Fruit fly (Drosophila melanogaster) whole organism, embryonic: ENCODE measurements around the gene CG34244.

Experiments used
- Abd-B ChIP-seq: fragments of 200-800 bp; sonication (Bioruptor generic); optimal IDR thresholded peaks from 2 replicates; lab custom pipeline; 2018; ENCODE audit warnings: missing biosample characterization, mild to moderate bottlenecking, missing genetic modification characterization, moderate library complexity
- B-H1 ChIP-seq: fragments of 200-800 bp; sonication (Bioruptor generic); IDR thresholded peaks from 3 replicates; pipeline ENCODE4 v1.3.6; 2022; ENCODE audit warnings: missing biosample characterization, missing genetic modification characterization
- Blimp-1 ChIP-seq: fragments of 200-800 bp; sonication (Bioruptor generic); optimal IDR thresholded peaks from 3 replicates; lab custom pipeline; 2018; ENCODE audit warnings: missing biosample characterization, missing genetic modification characterization, mild to moderate bottlenecking, moderate library complexity, missing genetic modification reagents
- CG11504 ChIP-seq: fragments of 200-800 bp; sonication (Bioruptor generic); optimal IDR thresholded peaks from 3 replicates; lab custom pipeline; 2019; ENCODE audit warnings: missing biosample characterization, mild to moderate bottlenecking, missing genetic modification characterization, moderate library complexity
- CG12236 ChIP-seq: fragments of 200-800 bp; sonication (Bioruptor generic); optimal IDR thresholded peaks from 2 replicates; lab custom pipeline; 2016; ENCODE audit warnings: missing biosample characterization, missing genetic modification characterization
- CG12391 ChIP-seq: fragments of 200-800 bp; sonication (Bioruptor generic); optimal IDR thresholded peaks from 3 replicates; lab custom pipeline; 2018; ENCODE audit warnings: missing biosample characterization, mild to moderate bottlenecking, missing genetic modification characterization, moderate library complexity
- CG13424 ChIP-seq: fragments of 200-800 bp; sonication (Bioruptor generic); optimal IDR thresholded peaks from 2 replicates; lab custom pipeline; 2019; ENCODE audit warnings: missing biosample characterization, mild to moderate bottlenecking, missing genetic modification characterization, moderate library complexity
- CG17802 ChIP-seq: fragments of 200-800 bp; sonication (Bioruptor generic); optimal IDR thresholded peaks from 2 replicates; lab custom pipeline; 2018; ENCODE audit warnings: missing biosample characterization, mild to moderate bottlenecking, missing genetic modification characterization, moderate library complexity
- CG18262 ChIP-seq: fragments of 200-800 bp; optimal IDR thresholded peaks from 3 replicates; lab custom pipeline; 2019; ENCODE audit warnings: missing biosample characterization, mild to moderate bottlenecking, missing genetic modification characterization, moderate library complexity
- CG31441 ChIP-seq: fragments of 200-800 bp; sonication (Bioruptor generic); IDR thresholded peaks from 2 replicates; pipeline ENCODE4 v1.3.6; 2022; ENCODE audit warnings: missing biosample characterization, missing genetic modification characterization
- CG43689 ChIP-seq: fragments of 200-800 bp; sonication (Bioruptor generic); IDR thresholded peaks from 2 replicates; pipeline ENCODE4 v1.3.6; 2022; ENCODE audit warnings: missing biosample characterization, missing genetic modification characterization
- CG5953 ChIP-seq: fragments of 200-800 bp; sonication (Bioruptor generic); IDR thresholded peaks from 2 replicates; pipeline ENCODE4 v1.3.6; 2022; ENCODE audit warnings: missing biosample characterization, missing genetic modification characterization
- CG6791 ChIP-seq: fragments of 200-800 bp; sonication (Bioruptor generic); IDR thresholded peaks from 3 replicates; pipeline ENCODE4 v1.3.6; 2022; ENCODE audit warnings: missing biosample characterization, missing genetic modification characterization; ENCODE audit not compliant: partially characterized antibody
- CG7786 ChIP-seq: fragments of 200-800 bp; sonication (Bioruptor generic); optimal IDR thresholded peaks from 2 replicates; lab custom pipeline; 2016; ENCODE audit warnings: missing biosample characterization, missing genetic modification characterization
- CG7839 ChIP-seq: fragments of 200-800 bp; sonication (Bioruptor generic); optimal IDR thresholded peaks from 3 replicates; lab custom pipeline; 2018; ENCODE audit warnings: missing biosample characterization, mild to moderate bottlenecking, missing genetic modification characterization, moderate library complexity
- CHES-1-like ChIP-seq: fragments of 200-800 bp; sonication (Bioruptor generic); optimal IDR thresholded peaks from 2 replicates; lab custom pipeline; 2016; ENCODE audit warnings: missing biosample characterization, missing genetic modification characterization
- CTCF ChIP-seq: fragments of 200-800 bp; sonication (Bioruptor generic); optimal IDR thresholded peaks from 2 replicates; lab custom pipeline; 2017; ENCODE audit warnings: missing biosample characterization, mild to moderate bottlenecking, missing genetic modification characterization, moderate library complexity
- CkIIα-i1 ChIP-seq: fragments of 200-800 bp; sonication (Bioruptor generic); IDR thresholded peaks from 2 replicates; pipeline ENCODE4 v1.3.6; 2022; ENCODE audit warnings: missing biosample characterization, missing genetic modification characterization
- D19A ChIP-seq: fragments of 200-800 bp; optimal IDR thresholded peaks from 3 replicates; lab custom pipeline; 2019; ENCODE audit warnings: missing biosample characterization, mild to moderate bottlenecking, missing genetic modification characterization, moderate library complexity
- Dbx ChIP-seq: fragments of 200-800 bp; sonication (Bioruptor generic); IDR thresholded peaks from 3 replicates; pipeline ENCODE4 v1.3.6; 2022; ENCODE audit warnings: missing biosample characterization, missing genetic modification characterization
- Drgx ChIP-seq: fragments of 200-800 bp; sonication (Bioruptor generic); IDR thresholded peaks from 2 replicates; pipeline ENCODE4 v1.3.6; 2022; ENCODE audit warnings: missing biosample characterization, missing genetic modification characterization
- Ets65A ChIP-seq: fragments of 200-800 bp; sonication (Bioruptor generic); peaks from one replicate; lab custom pipeline; 2016; ENCODE audit warnings: missing biosample characterization, missing genetic modification characterization
- Ets97D ChIP-seq: fragments of 200-800 bp; sonication (Bioruptor generic); optimal IDR thresholded peaks from 3 replicates; lab custom pipeline; 2016; ENCODE audit warnings: missing biosample characterization, missing genetic modification characterization
- Fer3 ChIP-seq: fragments of 200-800 bp; sonication (Bioruptor generic); optimal IDR thresholded peaks from 2 replicates; lab custom pipeline; 2018; ENCODE audit warnings: missing biosample characterization, mild to moderate bottlenecking, missing genetic modification characterization, moderate library complexity
- H15 ChIP-seq: fragments of 200-800 bp; sonication (Bioruptor generic); IDR thresholded peaks from 3 replicates; pipeline ENCODE4 v1.3.6; 2022; ENCODE audit warnings: missing biosample characterization, missing genetic modification characterization
- HHEX ChIP-seq: fragments of 200-800 bp; sonication (Bioruptor generic); optimal IDR thresholded peaks from 3 replicates; lab custom pipeline; 2017; ENCODE audit warnings: missing biosample characterization, mild to moderate bottlenecking, missing genetic modification characterization, missing genetic modification reagents
- MBD-R2 ChIP-seq: fragments of 200-800 bp; sonication (Bioruptor generic); IDR thresholded peaks from 2 replicates; pipeline ENCODE4 v1.3.6; 2022; ENCODE audit warnings: missing biosample characterization, missing genetic modification characterization
- Mad ChIP-seq: fragments of 200-800 bp; sonication (Bioruptor generic); optimal IDR thresholded peaks from 2 replicates; lab custom pipeline; 2016; ENCODE audit warnings: missing biosample characterization, missing genetic modification characterization
- Oli ChIP-seq: fragments of 200-800 bp; sonication (Bioruptor generic); optimal IDR thresholded peaks from 2 replicates; lab custom pipeline; 2018; ENCODE audit warnings: missing biosample characterization, mild to moderate bottlenecking, missing genetic modification characterization, moderate library complexity
- Sry-δ ChIP-seq: fragments of 200-800 bp; sonication (Bioruptor generic); optimal IDR thresholded peaks from 2 replicates; lab custom pipeline; 2016; ENCODE audit warnings: missing biosample characterization, missing genetic modification characterization
- Xrp1 ChIP-seq: fragments of 200-800 bp; sonication (Bioruptor generic); IDR thresholded peaks from 2 replicates; pipeline ENCODE4 v1.3.6; 2022; ENCODE audit warnings: missing biosample characterization, missing genetic modification characterization
- ab ChIP-seq: fragments of 200-800 bp; sonication (Bioruptor generic); optimal IDR thresholded peaks from 2 replicates; lab custom pipeline; 2016; ENCODE audit warnings: missing biosample characterization, missing genetic modification characterization
- ci ChIP-seq: fragments of 200-800 bp; sonication (Bioruptor generic); IDR thresholded peaks from 3 replicates; pipeline ENCODE4 v1.3.6; 2022; ENCODE audit warnings: missing biosample characterization, missing genetic modification characterization
- dmrt99B ChIP-seq: fragments of 200-800 bp; sonication (Bioruptor generic); optimal IDR thresholded peaks from 2 replicates; lab custom pipeline; 2018; ENCODE audit warnings: missing biosample characterization, mild to moderate bottlenecking, missing genetic modification characterization, moderate library complexity
- fd102C ChIP-seq: fragments of 200-800 bp; sonication (Bioruptor generic); optimal IDR thresholded peaks from 2 replicates; lab custom pipeline; 2018; ENCODE audit warnings: missing biosample characterization, mild to moderate bottlenecking, missing genetic modification characterization, moderate library complexity
- fd96Cb ChIP-seq: fragments of 200-800 bp; sonication (Bioruptor generic); optimal IDR thresholded peaks from 2 replicates; lab custom pipeline; 2018; ENCODE audit warnings: missing biosample characterization, mild to moderate bottlenecking, missing genetic modification characterization, moderate library complexity
- gem ChIP-seq: fragments of 200-800 bp; sonication (Bioruptor generic); optimal IDR thresholded peaks from 2 replicates; lab custom pipeline; 2019; ENCODE audit warnings: missing biosample characterization, mild to moderate bottlenecking, missing genetic modification characterization, moderate library complexity
- gfzf ChIP-seq: fragments of 200-800 bp; sonication (Bioruptor generic); optimal IDR thresholded peaks from 2 replicates; lab custom pipeline; 2016; ENCODE audit warnings: missing biosample characterization, mild to moderate bottlenecking, missing genetic modification characterization, moderate library complexity
- ind ChIP-seq: fragments of 200-800 bp; sonication (Bioruptor generic); optimal IDR thresholded peaks from 3 replicates; lab custom pipeline; 2016; ENCODE audit warnings: missing biosample characterization, missing genetic modification characterization
- lbe ChIP-seq: fragments of 200-800 bp; sonication (Bioruptor generic); optimal IDR thresholded peaks from 2 replicates; lab custom pipeline; 2016; ENCODE audit warnings: missing biosample characterization, mild to moderate bottlenecking, missing genetic modification characterization
- nmo ChIP-seq: fragments of 200-800 bp; sonication (Bioruptor generic); optimal IDR thresholded peaks from 2 replicates; lab custom pipeline; 2018; ENCODE audit warnings: missing biosample characterization, mild to moderate bottlenecking, missing genetic modification characterization, moderate library complexity
- nom ChIP-seq: fragments of 200-800 bp; sonication (Bioruptor generic); optimal IDR thresholded peaks from 2 replicates; lab custom pipeline; 2017; ENCODE audit warnings: missing biosample characterization, missing genetic modification characterization, mild to moderate bottlenecking, moderate library complexity, missing genetic modification reagents
- oc ChIP-seq: fragments of 200-800 bp; sonication (Bioruptor generic); optimal IDR thresholded peaks from 2 replicates; lab custom pipeline; 2018; ENCODE audit warnings: missing biosample characterization, mild to moderate bottlenecking, missing genetic modification characterization, moderate library complexity
- phol ChIP-seq: fragments of 200-800 bp; sonication (Bioruptor generic); optimal IDR thresholded peaks from 3 replicates; lab custom pipeline; 2018; ENCODE audit warnings: missing biosample characterization, mild to moderate bottlenecking, missing genetic modification characterization, moderate library complexity
- prd ChIP-seq, 3 experiments: fragments of >200 bp in 2 of 3; fragments of 200-800 bp in 1 of 3; sonication (Bioruptor generic) in 1 of 3; optimal IDR thresholded peaks in 2 of 3; IDR thresholded peaks in 1 of 3; 2 replicates in 2 of 3; 3 replicates in 1 of 3; pipeline versions ENCODE4 v1.3.6 to Lab custom; 2017 to 2022; ENCODE audit warnings: missing biosample characterization in 1 of 3, missing genetic modification characterization in 1 of 3
- run ChIP-seq: fragments of 200-800 bp; sonication (Bioruptor generic); optimal IDR thresholded peaks from 3 replicates; lab custom pipeline; 2018; ENCODE audit warnings: missing biosample characterization, mild to moderate bottlenecking, missing genetic modification characterization
- salm ChIP-seq: fragments of 200-800 bp; sonication (Bioruptor generic); optimal IDR thresholded peaks from 2 replicates; lab custom pipeline; 2018; ENCODE audit warnings: missing biosample characterization, mild to moderate bottlenecking, missing genetic modification characterization
- sens ChIP-seq: fragments of 200-800 bp; sonication (Bioruptor generic); peaks from one replicate; lab custom pipeline; 2016; ENCODE audit warnings: missing biosample characterization, missing genetic modification characterization
- sima ChIP-seq: fragments of 200-800 bp; sonication (Bioruptor generic); optimal IDR thresholded peaks from 2 replicates; lab custom pipeline; 2016; ENCODE audit warnings: missing biosample characterization, missing genetic modification characterization
- sr ChIP-seq: fragments of 200-800 bp; sonication (Bioruptor generic); IDR thresholded peaks from 3 replicates; pipeline ENCODE4 v1.3.6; 2022; ENCODE audit warnings: missing biosample characterization, missing genetic modification characterization
- stwl ChIP-seq: fragments of 200-800 bp; sonication (Bioruptor generic); optimal IDR thresholded peaks from 3 replicates; lab custom pipeline; 2018; ENCODE audit warnings: missing biosample characterization, mild to moderate bottlenecking, missing genetic modification characterization, moderate library complexity

CG34244 gene

DNA sequence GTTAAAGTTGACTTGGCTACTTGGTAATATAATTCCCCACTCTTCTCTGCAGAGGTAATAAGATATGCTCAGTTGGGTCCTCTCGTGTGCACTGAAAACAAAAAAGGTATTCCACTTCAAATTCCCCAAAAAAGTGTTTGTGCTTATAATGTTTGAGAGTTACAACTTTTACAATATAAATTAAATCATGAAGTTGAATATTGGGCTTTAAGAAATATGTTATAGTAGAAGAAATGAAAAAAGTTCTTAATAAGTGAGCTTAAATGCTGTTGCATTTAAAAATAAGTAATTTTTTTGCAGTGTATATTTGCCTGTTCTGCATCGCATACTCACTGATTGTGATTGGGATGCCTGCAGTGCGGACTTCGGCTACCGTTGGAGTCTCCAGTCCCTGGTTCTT lies 17.7 kb upstream of the CG34244 start:
- TF ChIP-seq CG31441 (GFP tag; lab: Robert Waterston, UW), result 0 out of 2 replicates have a peak, but pooled peaks have one; percentile 34
- TF ChIP-seq Blimp-1 (GFP tag; lab: Kevin White, UChicago), result peak; percentile 35
- TF ChIP-seq phol (tag; lab: Kevin White, UChicago), result peak; percentile 29
- TF ChIP-seq CTCF (GFP tag; lab: Kevin White, UChicago), result no peak
- TF ChIP-seq Oli (tag; lab: Kevin White, UChicago), result peak; percentile 3
- TF ChIP-seq prd (optimal IDR thresholded peaks at IDR 0.05; lab: Kevin White, UChicago), result no peak
- TF ChIP-seq prd (GFP tag; IDR thresholded peaks at IDR 0.05; lab: Robert Waterston, UW), result peak; percentile 10; the same call in 1 of the 3 replicates
- TF ChIP-seq Xrp1, result peak; percentile 42; the same call in 1 of the 2 replicates
- TF ChIP-seq dmrt99B (tag; lab: Kevin White, UChicago), result peak; percentile 15
- peak; percentile 64 for TF ChIP-seq sens (GFP tag; lab: Kevin White, UChicago)
- TF ChIP-seq gem, result peak; percentile 25
- TF ChIP-seq CG18262 (tag; lab: Kevin White, UChicago), result peak; percentile 45
- no peak for TF ChIP-seq Dbx (GFP tag; lab: Robert Waterston, UW)
- TF ChIP-seq CG11504 (tag; lab: Kevin White, UChicago), result peak; percentile 23
- TF ChIP-seq CG17802 (tag; lab: Kevin White, UChicago), result no peak
- TF ChIP-seq nmo (GFP tag; lab: Kevin White, UChicago), result peak; percentile 4
- no peak for TF ChIP-seq fd96Cb (tag; lab: Kevin White, UChicago)
- peak; percentile 52 for TF ChIP-seq nom (GFP tag; lab: Kevin White, UChicago)
- no peak for TF ChIP-seq Ets97D
- TF ChIP-seq D19A, result no peak
- TF ChIP-seq CG7786, result no peak
- TF ChIP-seq Fer3 (tag; lab: Kevin White, UChicago), result no peak
- TF ChIP-seq run, result no peak
- no peak for TF ChIP-seq CkIIα-i1 (GFP tag; lab: Robert Waterston, UW)
- TF ChIP-seq sima (GFP tag; lab: Kevin White, UChicago), result no peak
- TF ChIP-seq ab (GFP tag; lab: Kevin White, UChicago), result no peak
- no peak for TF ChIP-seq CG5953 (GFP tag; lab: Robert Waterston, UW)
- no peak for TF ChIP-seq H15
- TF ChIP-seq CG12391 (tag; lab: Kevin White, UChicago), result no peak
- TF ChIP-seq ind (GFP tag; lab: Kevin White, UChicago), result peak; percentile 1
- no peak for TF ChIP-seq stwl (tag; lab: Kevin White, UChicago)
- no peak for TF ChIP-seq CHES-1-like
- TF ChIP-seq Ets65A, result peak; percentile 78
- no peak for TF ChIP-seq Mad (GFP tag; lab: Kevin White, UChicago)
- no peak for TF ChIP-seq gfzf (GFP tag; lab: Kevin White, UChicago)
- peak; percentile 74 for TF ChIP-seq Drgx (GFP tag; lab: Robert Waterston, UW)
- no peak for TF ChIP-seq HHEX (GFP tag; lab: Kevin White, UChicago)
- TF ChIP-seq lbe, result no peak
- no peak for TF ChIP-seq sr (GFP tag; lab: Robert Waterston, UW)
- no peak for TF ChIP-seq ci (GFP tag; lab: Robert Waterston, UW)
- TF ChIP-seq Abd-B (GFP tag; lab: Kevin White, UChicago), result no peak
- no peak for TF ChIP-seq salm (tag; lab: Kevin White, UChicago)
- no peak for TF ChIP-seq oc (tag; lab: Kevin White, UChicago)
- TF ChIP-seq CG7839 (tag; lab: Kevin White, UChicago), result peak; percentile 10
- no peak for TF ChIP-seq CG6791 (GFP tag; lab: Robert Waterston, UW)
- no peak for TF ChIP-seq Sry-δ (GFP tag; lab: Kevin White, UChicago)
- no peak for TF ChIP-seq CG12236 (GFP tag; lab: Kevin White, UChicago)
- no peak for TF ChIP-seq B-H1 (GFP tag; lab: Robert Waterston, UW)
- TF ChIP-seq CG13424 (tag; lab: Kevin White, UChicago), result peak; percentile 1
- no peak for TF ChIP-seq MBD-R2 (GFP tag; lab: Robert Waterston, UW)
- TF ChIP-seq CG43689 (GFP tag; lab: Robert Waterston, UW), result no peak
- TF ChIP-seq fd102C (GFP tag; lab: Kevin White, UChicago), result no peak
